Worm (Caenorhabditis elegans) whole organism, midembryonic: ENCODE data around the gene chil-10.

Source experiments
- T22C8.4 ChIP-seq: fragments of 200-800 bp; sonication (Bioruptor generic); IDR thresholded peaks from 2 replicates; pipeline ENCODE4 v1.3.6; 2022; ENCODE audit warnings: missing genetic modification characterization, missing compliant biosample characterization
- cog-1 ChIP-seq: sonication (generic microtip); optimal IDR thresholded peaks from 2 replicates; lab custom pipeline; 2016; ENCODE audit warnings: missing genetic modification characterization, missing compliant biosample characterization
- flt-1 ChIP-seq: fragments of 200-800 bp; sonication (Bioruptor generic); IDR thresholded peaks from 2 replicates; pipeline ENCODE4 v1.3.6; 2022; ENCODE audit warnings: missing genetic modification characterization, missing compliant biosample characterization
- klf-2 ChIP-seq: fragments of 200-800 bp; sonication (Bioruptor generic); conservative IDR thresholded peaks from 2 replicates; pipeline ENCODE4 v1.3.6; 2022; ENCODE audit warnings: missing genetic modification reagents, missing genetic modification characterization, missing compliant biosample characterization
- med-1 ChIP-seq: sonication (generic microtip); optimal IDR thresholded peaks from 2 replicates; lab custom pipeline; 2017; ENCODE audit warnings: missing genetic modification characterization, mild to moderate bottlenecking, missing compliant biosample characterization, antibody characterized with exemption, missing genetic modification reagents; ENCODE audit not compliant: insufficient read depth
- ref-1 ChIP-seq: fragments of 200-800 bp; sonication (Bioruptor generic); conservative IDR thresholded peaks from 2 replicates; pipeline ENCODE4 v1.3.6; 2022; ENCODE audit warnings: missing genetic modification reagents, missing genetic modification characterization, missing compliant biosample characterization
- tab-1 ChIP-seq: fragments of 200-800 bp; sonication (Bioruptor generic); IDR thresholded peaks from 2 replicates; pipeline ENCODE4 v1.3.6; 2022; ENCODE audit warnings: missing genetic modification characterization, missing compliant biosample characterization
- ztf-23 ChIP-seq: fragments of 200-800 bp; sonication (Bioruptor generic); IDR thresholded peaks from 2 replicates; pipeline ENCODE4 v1.3.6; 2022; ENCODE audit warnings: missing genetic modification reagents, missing genetic modification characterization, missing compliant biosample characterization
- ztf-29 ChIP-seq: fragments of 200-800 bp; sonication (Bioruptor generic); IDR thresholded peaks from 2 replicates; pipeline ENCODE4 v1.3.6; 2022; ENCODE audit warnings: missing genetic modification reagents, missing genetic modification characterization, missing compliant biosample characterization

DNA sequence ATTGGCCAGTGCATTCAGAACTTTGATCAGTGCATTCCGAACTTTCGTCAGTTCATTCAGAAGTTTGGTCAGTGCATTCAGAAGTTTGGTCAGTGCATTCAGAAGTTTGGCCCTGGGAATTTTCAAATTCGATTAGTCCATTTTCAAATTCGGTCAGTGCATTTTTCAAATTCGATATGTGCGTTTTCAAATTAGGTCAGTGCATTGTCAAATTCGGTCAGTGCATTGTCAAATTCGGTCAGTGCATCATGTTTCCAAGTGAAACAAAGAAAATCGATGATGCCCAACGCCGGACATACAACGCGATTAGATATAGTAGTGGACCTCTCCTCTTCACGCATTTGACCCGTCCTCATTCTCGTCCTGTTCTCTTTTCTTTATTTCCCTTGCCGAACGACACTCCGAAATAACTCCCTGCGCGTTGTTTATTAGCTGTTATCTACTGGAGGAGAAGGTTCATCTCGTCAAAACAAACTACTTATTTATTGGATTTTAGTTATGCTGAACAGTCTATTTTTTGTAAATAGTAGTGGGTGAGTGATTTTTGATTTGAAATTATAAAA is 3.1 kb upstream of the chil-10 start, which contains the start of gene apm-3:
- TF ChIP-seq klf-2 (GFP tag; lab: Robert Waterston, UW) (no peak), ztf-29 (GFP tag; lab: Robert Waterston, UW) (no peak), cog-1 (peak; percentile 36), flt-1 (GFP tag; lab: Robert Waterston, UW) (no peak), tab-1 (GFP tag; lab: Robert Waterston, UW) (0 out of 2 replicates have a peak, but pooled peaks have one; percentile 53), ztf-23 (no peak), ref-1 (GFP tag; lab: Robert Waterston, UW) (no peak), med-1 (GFP tag; lab: Kevin White, UChicago) (no peak), T22C8.4 (GFP tag; lab: Robert Waterston, UW) (0 out of 2 replicates have a peak, but pooled peaks have one; percentile 17)
